Fruit fly (Drosophila melanogaster) whole organism, embryonic: ENCODE results near the gene CG6041.
A peak's percentile ranks its signal among the peaks of the same experiment; 100 is the strongest.

ENCODE experiments used
- Ada2b ChIP-seq: fragments of 200-800 bp; sonication (Bioruptor generic); IDR thresholded peaks from 2 replicates; pipeline ENCODE4 v1.3.6; 2022; ENCODE audit warnings: missing biosample characterization, missing genetic modification characterization
- CG10462 ChIP-seq: fragments of 200-800 bp; sonication (Bioruptor generic); optimal IDR thresholded peaks from 2 replicates; lab custom pipeline; 2016; ENCODE audit warnings: missing biosample characterization, missing genetic modification characterization
- CG10979 ChIP-seq: fragments of 200-800 bp; sonication (Bioruptor generic); optimal IDR thresholded peaks from 2 replicates; lab custom pipeline; 2018; ENCODE audit warnings: missing biosample characterization, mild to moderate bottlenecking, missing genetic modification characterization, moderate library complexity
- CG11456 ChIP-seq: fragments of 200-800 bp; sonication (Bioruptor generic); IDR thresholded peaks from 3 replicates; pipeline ENCODE4 v1.3.6; 2022; ENCODE audit warnings: missing biosample characterization, missing genetic modification characterization
- CG11696 ChIP-seq: fragments of 200-800 bp; sonication (Bioruptor generic); IDR thresholded peaks from 2 replicates; pipeline ENCODE4 v1.3.6; 2022; ENCODE audit warnings: missing biosample characterization, missing genetic modification characterization
- CG12659 ChIP-seq: fragments of 200-800 bp; sonication (Bioruptor generic); optimal IDR thresholded peaks from 3 replicates; lab custom pipeline; 2017; ENCODE audit warnings: mild to moderate bottlenecking, missing biosample characterization, missing genetic modification reagents, missing genetic modification characterization
- CG15073 ChIP-seq: fragments of 200-800 bp; sonication (Bioruptor generic); optimal IDR thresholded peaks from 2 replicates; lab custom pipeline; 2016; ENCODE audit warnings: missing biosample characterization, missing genetic modification characterization
- CG1832 ChIP-seq: fragments of 200-800 bp; sonication (Bioruptor generic); optimal IDR thresholded peaks from 2 replicates; lab custom pipeline; 2017; ENCODE audit warnings: missing biosample characterization, mild to moderate bottlenecking, missing genetic modification characterization, inconsistent platforms
- CG2116 ChIP-seq: fragments of 200-800 bp; sonication (Bioruptor generic); optimal IDR thresholded peaks from 3 replicates; lab custom pipeline; 2018; ENCODE audit warnings: missing biosample characterization, mild to moderate bottlenecking, missing genetic modification characterization
- CG2120 ChIP-seq: fragments of 200-800 bp; sonication (Bioruptor generic); optimal IDR thresholded peaks from 3 replicates; lab custom pipeline; 2016; ENCODE audit warnings: missing biosample characterization, missing genetic modification characterization
- CG2889 ChIP-seq: fragments of 200-800 bp; sonication (Bioruptor generic); IDR thresholded peaks from 3 replicates; pipeline ENCODE4 v1.3.6; 2022; ENCODE audit warnings: missing biosample characterization, missing genetic modification characterization
- CG30403 ChIP-seq: fragments of 200-800 bp; sonication (Bioruptor generic); optimal IDR thresholded peaks from 3 replicates; lab custom pipeline; 2016; ENCODE audit warnings: missing biosample characterization, missing genetic modification characterization
- CG30431 ChIP-seq: fragments of 200-800 bp; sonication (Bioruptor generic); optimal IDR thresholded peaks from 2 replicates; lab custom pipeline; 2017; ENCODE audit warnings: missing biosample characterization, missing genetic modification characterization
- CG33213 ChIP-seq: fragments of 200-800 bp; sonication (Bioruptor generic); optimal IDR thresholded peaks from 3 replicates; lab custom pipeline; 2016; ENCODE audit warnings: missing biosample characterization, missing genetic modification characterization
- CG33557 ChIP-seq: fragments of 200-800 bp; sonication (Bioruptor generic); optimal IDR thresholded peaks from 2 replicates; lab custom pipeline; 2019; ENCODE audit warnings: missing biosample characterization, mild to moderate bottlenecking, missing genetic modification characterization, moderate library complexity
- CG34224 ChIP-seq: fragments of 200-800 bp; sonication (Bioruptor generic); IDR thresholded peaks from 3 replicates; pipeline ENCODE4 v1.3.6; 2022; ENCODE audit warnings: missing biosample characterization, missing genetic modification characterization; ENCODE audit not compliant: partially characterized antibody
- CG4617 ChIP-seq: fragments of 200-800 bp; sonication (Bioruptor generic); optimal IDR thresholded peaks from 3 replicates; lab custom pipeline; 2016; ENCODE audit warnings: missing biosample characterization, missing genetic modification characterization, borderline replicate concordance
- CG4854 ChIP-seq: fragments of 200-800 bp; sonication (Bioruptor generic); optimal IDR thresholded peaks from 2 replicates; lab custom pipeline; 2016; ENCODE audit warnings: missing biosample characterization, missing genetic modification characterization, inconsistent platforms
- CG5180 ChIP-seq: fragments of 200-800 bp; sonication (Bioruptor generic); optimal IDR thresholded peaks from 3 replicates; lab custom pipeline; 2017; ENCODE audit warnings: missing biosample characterization, missing genetic modification characterization, mild to moderate bottlenecking, moderate library complexity, missing genetic modification reagents
- CG7271 ChIP-seq: fragments of 200-800 bp; sonication (Bioruptor generic); optimal IDR thresholded peaks from 2 replicates; lab custom pipeline; 2018; ENCODE audit warnings: missing biosample characterization, mild to moderate bottlenecking, missing genetic modification characterization, moderate library complexity
- CG7928 ChIP-seq: fragments of 200-800 bp; sonication (Bioruptor generic); optimal IDR thresholded peaks from 2 replicates; lab custom pipeline; 2017; ENCODE audit warnings: missing biosample characterization, mild to moderate bottlenecking, missing genetic modification characterization
- CG7987 ChIP-seq: fragments of 200-800 bp; sonication (Bioruptor generic); optimal IDR thresholded peaks from 2 replicates; lab custom pipeline; 2018; ENCODE audit warnings: missing biosample characterization, mild to moderate bottlenecking, missing genetic modification characterization, moderate library complexity
- CG8359 ChIP-seq: fragments of 200-800 bp; sonication (Bioruptor generic); optimal IDR thresholded peaks from 2 replicates; lab custom pipeline; 2017; ENCODE audit warnings: missing biosample characterization, mild to moderate bottlenecking, missing genetic modification characterization, borderline replicate concordance
- CG9215 ChIP-seq: fragments of 200-800 bp; sonication (Bioruptor generic); IDR thresholded peaks from 2 replicates; pipeline ENCODE4 v1.3.6; 2022; ENCODE audit warnings: missing biosample characterization, missing genetic modification characterization
- CG9932 ChIP-seq: fragments of 200-800 bp; sonication (Bioruptor generic); IDR thresholded peaks from 2 replicates; pipeline ENCODE4 v1.3.6; 2022; ENCODE audit warnings: missing biosample characterization, missing genetic modification characterization
- Chrac-16 ChIP-seq: fragments of 200-800 bp; sonication (Bioruptor generic); optimal IDR thresholded peaks from 3 replicates; lab custom pipeline; 2016; ENCODE audit warnings: missing biosample characterization, missing genetic modification characterization
- Drgx ChIP-seq: fragments of 200-800 bp; sonication (Bioruptor generic); IDR thresholded peaks from 2 replicates; pipeline ENCODE4 v1.3.6; 2022; ENCODE audit warnings: missing biosample characterization, missing genetic modification characterization
- ERR ChIP-seq: fragments of 200-800 bp; sonication (Bioruptor generic); optimal IDR thresholded peaks from 2 replicates; lab custom pipeline; 2016; ENCODE audit warnings: missing biosample characterization, missing genetic modification characterization
- HLH4C ChIP-seq: fragments of 200-800 bp; sonication (Bioruptor generic); IDR thresholded peaks from 3 replicates; pipeline ENCODE4 v1.3.6; 2022; ENCODE audit warnings: missing biosample characterization, missing genetic modification characterization; ENCODE audit not compliant: partially characterized antibody
- Jarid2 ChIP-seq: fragments of 200-800 bp; sonication (Bioruptor generic); optimal IDR thresholded peaks from 3 replicates; lab custom pipeline; 2017; ENCODE audit warnings: mild to moderate bottlenecking, missing biosample characterization, missing genetic modification reagents, missing genetic modification characterization
- NC2β ChIP-seq: fragments of 200-800 bp; sonication (Bioruptor generic); optimal IDR thresholded peaks from 2 replicates; lab custom pipeline; 2016; ENCODE audit warnings: missing biosample characterization, missing genetic modification characterization
- ci ChIP-seq: fragments of 200-800 bp; sonication (Bioruptor generic); IDR thresholded peaks from 3 replicates; pipeline ENCODE4 v1.3.6; 2022; ENCODE audit warnings: missing biosample characterization, missing genetic modification characterization
- gcm2 ChIP-seq: fragments of 200-800 bp; sonication (Bioruptor generic); optimal IDR thresholded peaks from 2 replicates; lab custom pipeline; 2016; ENCODE audit warnings: missing biosample characterization, missing genetic modification characterization
- lab ChIP-seq: fragments of 200-800 bp; sonication (Bioruptor generic); optimal IDR thresholded peaks from 3 replicates; lab custom pipeline; 2017; ENCODE audit warnings: missing biosample characterization, missing genetic modification characterization, mild to moderate bottlenecking, moderate library complexity, missing genetic modification reagents
- lilli ChIP-seq: fragments of 200-800 bp; sonication (Bioruptor generic); optimal IDR thresholded peaks from 3 replicates; lab custom pipeline; 2016; ENCODE audit warnings: missing biosample characterization, missing genetic modification characterization
- lola ChIP-seq, 3 experiments: fragments of >200 bp in 2 of 3; fragments of 200-800 bp in 1 of 3; sonication (Bioruptor generic) in 1 of 3; optimal IDR thresholded peaks; 2 replicates each; lab custom pipeline; 2017 to 2019; ENCODE audit warnings: missing biosample characterization in 3 of 3, missing genetic modification characterization in 3 of 3, mild to moderate bottlenecking in 1 of 3, moderate library complexity in 1 of 3
- luna ChIP-seq: fragments of 200-800 bp; sonication (Bioruptor generic); optimal IDR thresholded peaks from 2 replicates; lab custom pipeline; 2016; ENCODE audit warnings: missing biosample characterization, missing genetic modification characterization
- mirr ChIP-seq: fragments of 200-800 bp; sonication (Bioruptor generic); optimal IDR thresholded peaks from 3 replicates; lab custom pipeline; 2018; ENCODE audit warnings: missing biosample characterization, mild to moderate bottlenecking, missing genetic modification characterization
- sens ChIP-seq: fragments of 200-800 bp; sonication (Bioruptor generic); peaks from one replicate; lab custom pipeline; 2016; ENCODE audit warnings: missing biosample characterization, missing genetic modification characterization
- tgo ChIP-seq: fragments of 200-800 bp; sonication (Bioruptor generic); IDR thresholded peaks from 3 replicates; pipeline ENCODE4 v1.3.6; 2022; ENCODE audit warnings: missing biosample characterization, missing genetic modification characterization
- ttk ChIP-seq: fragments of 200-800 bp; sonication (Bioruptor generic); IDR thresholded peaks from 2 replicates; pipeline ENCODE4 v2.1.2; 2022; ENCODE audit warnings: missing biosample characterization, missing genetic modification characterization
- tup ChIP-seq: fragments of 200-800 bp; sonication (Bioruptor generic); optimal IDR thresholded peaks from 2 replicates; lab custom pipeline; 2016; ENCODE audit warnings: missing biosample characterization, mild to moderate bottlenecking, missing genetic modification characterization, moderate library complexity

The CG6041 gene

dm6 chrX:5918499-5919126, 29.3 kb upstream of the CG6041 start (continued):
- TF ChIP-seq CG4854 (GFP tag; lab: Kevin White, UChicago) (peak; percentile 96), NC2β (GFP tag; lab: Kevin White, UChicago) (peak; percentile 98), CG30403 (GFP tag; lab: Kevin White, UChicago) (peak; percentile 99), CG8359 (GFP tag; lab: Kevin White, UChicago) (peak; percentile 93), lola (GFP tag; optimal IDR thresholded peaks at IDR 0.05; lab: Kevin White, UChicago) (peak in 1 of 3 experiments; percentile 95), Chrac-16 (GFP tag; lab: Kevin White, UChicago) (peak; percentile 99), mirr (GFP tag; lab: Kevin White, UChicago) (peak; percentile 99), CG30431 (GFP tag; lab: Kevin White, UChicago) (peak; percentile 99), CG4617 (GFP tag; lab: Kevin White, UChicago) (peak; percentile 99), CG9215 (GFP tag; lab: Robert Waterston, UW) (peak; percentile 99), CG2889 (GFP tag; lab: Robert Waterston, UW) (peak; percentile 99), CG34224 (GFP tag; lab: Robert Waterston, UW) (peak; percentile 90), CG5180 (GFP tag; lab: Kevin White, UChicago) (peak; percentile 93), CG7928 (GFP tag; lab: Kevin White, UChicago) (peak; percentile 84), ci (GFP tag; lab: Robert Waterston, UW) (peak; percentile 100), CG15073 (peak; percentile 87), CG7987 (peak; percentile 95), CG7271 (tag; lab: Kevin White, UChicago) (peak; percentile 72), ttk (GFP tag; lab: Robert Waterston, UW) (peak; percentile 99)
- TF ChIP-seq, all 482 proteins: peak for 462

- TF ChIP-seq CG2120 (GFP tag; lab: Kevin White, UChicago) (no peak), CG2116 (GFP tag; lab: Kevin White, UChicago) (no peak), CG11456 (GFP tag; lab: Robert Waterston, UW) (no peak), ERR (GFP tag; lab: Kevin White, UChicago) (no peak), CG9932 (GFP tag; lab: Robert Waterston, UW) (no peak), CG10979 (no peak), CG33213 (GFP tag; lab: Kevin White, UChicago) (no peak), Drgx (0 out of 2 replicates have a peak, but pooled peaks have one; percentile 6), tup (no peak), CG1832 (GFP tag; lab: Kevin White, UChicago) (no peak), Ada2b (GFP tag; lab: Robert Waterston, UW) (no peak), luna (GFP tag; lab: Kevin White, UChicago) (no peak), lilli (GFP tag; lab: Kevin White, UChicago) (no peak), gcm2 (GFP tag; lab: Kevin White, UChicago) (no peak), HLH4C (GFP tag; lab: Robert Waterston, UW) (0 out of 3 replicates have a peak, but pooled peaks have one; percentile 25), sens (GFP tag; lab: Kevin White, UChicago) (peak; percentile 31), CG12659 (GFP tag; lab: Kevin White, UChicago) (no peak), Jarid2 (GFP tag; lab: Kevin White, UChicago) (no peak), lab (GFP tag; lab: Kevin White, UChicago) (no peak), CG33557 (GFP tag; lab: Kevin White, UChicago) (no peak), tgo (GFP tag; lab: Robert Waterston, UW) (no peak), CG10462 (GFP tag; lab: Kevin White, UChicago) (no peak), CG11696 (GFP tag; lab: Robert Waterston, UW) (no peak)
Observed at dm6 chrX:5920932-5921331, 27.0 kb upstream of the CG6041 start.
